Worm (Caenorhabditis elegans) whole organism, L1 larva: ENCODE data around the gene Y94H6A.7.

Source experiments
- C04F5.9 ChIP-seq: sonication (generic microtip); optimal IDR thresholded peaks from 2 replicates; lab custom pipeline; 2016; ENCODE audit warnings: missing genetic modification characterization, missing compliant biosample characterization
- ama-1 ChIP-seq: fragments of 150-350 bp; optimal IDR thresholded peaks from 2 replicates; lab custom pipeline; 2014
- ceh-82 ChIP-seq, 3 experiments: fragments of 150-350 bp in 1 of 3; sonication (generic microtip) in 2 of 3; optimal IDR thresholded peaks; 2 replicates each; lab custom pipeline; 2014 to 2017; ENCODE audit warnings: missing biosample characterization in 3 of 3, missing genetic modification characterization in 3 of 3
- fkh-8 ChIP-seq: sonication (generic microtip); optimal IDR thresholded peaks from 2 replicates; lab custom pipeline; 2016; ENCODE audit warnings: mild to moderate bottlenecking, missing genetic modification characterization, missing compliant biosample characterization
- mab-9 ChIP-seq: fragments of 200-800 bp; sonication (Bioruptor generic); IDR thresholded peaks from 2 replicates; pipeline ENCODE4 v1.3.6; 2022; ENCODE audit warnings: missing genetic modification reagents, missing genetic modification characterization, missing compliant biosample characterization
- nhr-237 ChIP-seq: fragments of 150-350 bp; optimal IDR thresholded peaks from 2 replicates; lab custom pipeline; 2014; ENCODE audit warnings: missing biosample characterization, missing genetic modification characterization
- nhr-76 ChIP-seq: sonication (generic microtip); optimal IDR thresholded peaks from 2 replicates; lab custom pipeline; 2017; ENCODE audit warnings: missing biosample characterization, missing genetic modification characterization
- nhr-77 ChIP-seq: fragments of 150-350 bp; optimal IDR thresholded peaks from 2 replicates; lab custom pipeline; 2014; ENCODE audit warnings: missing biosample characterization, missing genetic modification characterization
- snpc-4 ChIP-seq: fragments of 150-350 bp; optimal IDR thresholded peaks from 2 replicates; lab custom pipeline; 2014; ENCODE audit warnings: missing biosample characterization, missing genetic modification characterization
- sox-4 ChIP-seq: sonication (generic microtip); optimal IDR thresholded peaks from 2 replicates; lab custom pipeline; 2016; ENCODE audit warnings: missing genetic modification characterization, missing compliant biosample characterization
- unc-130 ChIP-seq: fragments of 150-350 bp; optimal IDR thresholded peaks from 2 replicates; lab custom pipeline; 2017; ENCODE audit warnings: missing biosample characterization, missing genetic modification characterization, inconsistent platforms

DNA sequence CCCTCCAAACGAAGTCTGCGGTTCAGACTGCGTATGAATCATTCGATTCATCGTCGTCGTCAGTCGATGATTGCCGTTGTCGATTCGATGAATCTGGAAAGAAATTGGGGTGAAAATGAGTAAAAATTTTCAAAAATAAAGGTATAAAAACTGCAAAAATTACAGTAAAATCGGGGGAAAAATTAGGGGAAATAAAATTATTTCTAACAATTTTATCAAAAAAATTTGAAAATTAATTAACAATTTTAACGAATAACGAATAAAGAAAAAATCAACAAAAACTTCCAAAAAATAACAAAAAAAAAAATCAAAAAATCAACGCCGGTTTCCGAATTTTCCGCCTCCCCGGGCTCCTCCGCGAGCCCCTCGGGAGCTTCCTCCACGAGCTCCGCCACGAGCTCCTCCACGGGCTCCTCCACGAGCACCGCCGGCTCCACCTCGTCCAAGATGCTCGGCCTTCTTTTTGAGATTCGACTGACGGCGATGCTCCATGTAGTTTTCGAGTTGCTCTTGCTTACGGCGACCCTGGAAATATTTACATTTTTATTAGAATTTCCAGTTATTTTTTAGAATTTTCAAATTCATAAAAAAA, 27.6 kb downstream of the Y94H6A.7 start, which contains the start of gene egrh-3:
- TF ChIP-seq sox-4: no peak
- TF ChIP-seq mab-9 (GFP tag; lab: Robert Waterston, UW): no peak
- TF ChIP-seq nhr-77 (tag; lab: Kevin White, UChicago): no peak
- no peak for TF ChIP-seq nhr-76 (tag; lab: Kevin White, UChicago)
- TF ChIP-seq snpc-4 (tag; lab: Kevin White, UChicago): no peak
- TF ChIP-seq ceh-82 (tag; optimal IDR thresholded peaks at IDR 0.05; lab: Kevin White, UChicago): no peak
- TF ChIP-seq C04F5.9: no peak
- TF ChIP-seq ama-1: no peak
- TF ChIP-seq nhr-237 (tag; lab: Kevin White, UChicago): no peak
- TF ChIP-seq unc-130 (tag; lab: Kevin White, UChicago): no peak
- TF ChIP-seq fkh-8 (tag; lab: Kevin White, UChicago): no peak
